Worm (Caenorhabditis elegans) whole organism, L3 larva: ENCODE data around the gene cyp-33B1.

Source experiments
- R02D3.7 ChIP-seq: fragments of 150-350 bp; optimal IDR thresholded peaks from 2 replicates; lab custom pipeline; 2014; ENCODE audit warnings: missing biosample characterization, missing genetic modification characterization
- ZK546.5 ChIP-seq: sonication (generic microtip); optimal IDR thresholded peaks from 2 replicates; lab custom pipeline; 2017; ENCODE audit warnings: missing biosample characterization, missing genetic modification characterization
- ceh-16 ChIP-seq: sonication (generic microtip); optimal IDR thresholded peaks from 2 replicates; lab custom pipeline; 2017; ENCODE audit warnings: missing biosample characterization, missing genetic modification characterization
- ceh-9 ChIP-seq: sonication (generic microtip); optimal IDR thresholded peaks from 2 replicates; lab custom pipeline; 2018; ENCODE audit warnings: missing biosample characterization, missing genetic modification characterization
- daf-12 ChIP-seq: fragments of 150-350 bp; optimal IDR thresholded peaks from 2 replicates; lab custom pipeline; 2014; ENCODE audit warnings: missing biosample characterization, missing genetic modification reagents, missing genetic modification characterization
- egl-5 ChIP-seq: fragments of 150-350 bp; optimal IDR thresholded peaks from 2 replicates; lab custom pipeline; 2017; ENCODE audit warnings: missing biosample characterization, missing genetic modification reagents, missing genetic modification characterization, inconsistent platforms
- elt-1 ChIP-seq: fragments of 150-350 bp; optimal IDR thresholded peaks from 2 replicates; lab custom pipeline; 2014; ENCODE audit warnings: missing biosample characterization, missing genetic modification characterization
- elt-2 ChIP-seq: sonication (generic microtip); optimal IDR thresholded peaks from 2 replicates; lab custom pipeline; 2016; ENCODE audit warnings: missing genetic modification reagents, mild to moderate bottlenecking, missing genetic modification characterization, missing compliant biosample characterization
- elt-3 ChIP-seq, 3 experiments: fragments of 150-350 bp in 1 of 3; sonication (generic microtip) in 2 of 3; optimal IDR thresholded peaks; 2 replicates in 2 of 3; 4 replicates in 1 of 3; lab custom pipeline; 2014 to 2017; ENCODE audit warnings: missing biosample characterization in 3 of 3, missing genetic modification characterization in 3 of 3
- fkh-10 ChIP-seq: sonication (generic microtip); optimal IDR thresholded peaks from 2 replicates; lab custom pipeline; 2017; ENCODE audit warnings: missing biosample characterization, missing genetic modification reagents, missing genetic modification characterization
- hmg-11 ChIP-seq: sonication (generic microtip); optimal IDR thresholded peaks from 2 replicates; lab custom pipeline; 2016; ENCODE audit warnings: missing genetic modification characterization, missing compliant biosample characterization
- jun-1 ChIP-seq: fragments of 150-350 bp; optimal IDR thresholded peaks from 2 replicates; lab custom pipeline; 2014; ENCODE audit warnings: missing biosample characterization, missing genetic modification reagents, missing genetic modification characterization
- lin-15B ChIP-seq: fragments of 150-350 bp; optimal IDR thresholded peaks from 2 replicates; lab custom pipeline; 2014; ENCODE audit warnings: missing biosample characterization, missing genetic modification characterization
- lin-39 ChIP-seq: fragments of 150-350 bp; optimal IDR thresholded peaks from 2 replicates; lab custom pipeline; 2018; ENCODE audit warnings: missing biosample characterization, missing genetic modification reagents, missing genetic modification characterization
- lsy-12 ChIP-seq: sonication (generic microtip); optimal IDR thresholded peaks from 2 replicates; lab custom pipeline; 2016; ENCODE audit warnings: mild to moderate bottlenecking, missing genetic modification characterization, missing compliant biosample characterization
- mdl-1 ChIP-seq: fragments of 150-350 bp; optimal IDR thresholded peaks from 2 replicates; lab custom pipeline; 2014; ENCODE audit warnings: missing biosample characterization, missing genetic modification characterization
- mml-1 ChIP-seq: fragments of 150-350 bp; sonication (generic microtip); optimal IDR thresholded peaks from 3 replicates; lab custom pipeline; 2014; ENCODE audit warnings: missing biosample characterization, missing genetic modification characterization
- nfya-1 ChIP-seq: sonication (generic microtip); optimal IDR thresholded peaks from 2 replicates; lab custom pipeline; 2017; ENCODE audit warnings: missing genetic modification characterization, mild to moderate bottlenecking, missing compliant biosample characterization, antibody characterized with exemption, moderate library complexity; ENCODE audit not compliant: insufficient read depth
- nhr-11 ChIP-seq: fragments of 150-350 bp; optimal IDR thresholded peaks from 2 replicates; lab custom pipeline; 2014; ENCODE audit warnings: missing biosample characterization, missing genetic modification characterization
- nhr-23 ChIP-seq: fragments of 150-350 bp; optimal IDR thresholded peaks from 2 replicates; lab custom pipeline; 2014; ENCODE audit warnings: missing biosample characterization, missing genetic modification reagents, missing genetic modification characterization
- nhr-237 ChIP-seq: fragments of 150-350 bp; optimal IDR thresholded peaks from 2 replicates; lab custom pipeline; 2014; ENCODE audit warnings: missing biosample characterization, missing genetic modification characterization
- nhr-25 ChIP-seq: sonication (generic microtip); optimal IDR thresholded peaks from 2 replicates; lab custom pipeline; 2017; ENCODE audit warnings: missing biosample characterization, missing genetic modification characterization
- nhr-28 ChIP-seq: fragments of 150-350 bp; optimal IDR thresholded peaks from 2 replicates; lab custom pipeline; 2014; ENCODE audit warnings: missing biosample characterization, missing genetic modification characterization
- nhr-43 ChIP-seq: sonication (generic microtip); optimal IDR thresholded peaks from 2 replicates; lab custom pipeline; 2016; ENCODE audit warnings: mild to moderate bottlenecking, missing genetic modification characterization, missing compliant biosample characterization; ENCODE audit not compliant: poor library complexity, severe bottlenecking
- nhr-67 ChIP-seq: fragments of 150-350 bp; optimal IDR thresholded peaks from 2 replicates; lab custom pipeline; 2014; ENCODE audit warnings: missing biosample characterization, missing genetic modification characterization
- pqm-1 ChIP-seq: fragments of 150-350 bp; optimal IDR thresholded peaks from 2 replicates; lab custom pipeline; 2017; ENCODE audit warnings: missing biosample characterization, missing genetic modification characterization, inconsistent platforms
- sea-2 ChIP-seq: fragments of 150-350 bp; sonication (generic microtip); optimal IDR thresholded peaks from 4 replicates; lab custom pipeline; 2014; ENCODE audit warnings: missing biosample characterization, missing genetic modification reagents, missing genetic modification characterization
- skn-1 ChIP-seq: fragments of 150-350 bp; optimal IDR thresholded peaks from 2 replicates; lab custom pipeline; 2014; ENCODE audit warnings: missing biosample characterization, missing genetic modification characterization
- snpc-4 ChIP-seq: fragments of 150-350 bp; optimal IDR thresholded peaks from 2 replicates; lab custom pipeline; 2014; ENCODE audit warnings: missing biosample characterization, missing genetic modification characterization
- unc-39 ChIP-seq: sonication (generic microtip); optimal IDR thresholded peaks from 4 replicates; lab custom pipeline; 2017; ENCODE audit warnings: missing biosample characterization, missing genetic modification characterization
- unc-62 ChIP-seq: fragments of 150-350 bp; sonication (generic microtip); optimal IDR thresholded peaks from 4 replicates; lab custom pipeline; 2014; ENCODE audit warnings: missing biosample characterization, missing genetic modification reagents, missing genetic modification characterization
- ztf-11 ChIP-seq: fragments of 150-350 bp; optimal IDR thresholded peaks from 2 replicates; lab custom pipeline; 2014; ENCODE audit warnings: missing biosample characterization, missing genetic modification characterization
- ztf-4 ChIP-seq: fragments of 150-350 bp; optimal IDR thresholded peaks from 2 replicates; lab custom pipeline; 2014; ENCODE audit warnings: missing biosample characterization, missing genetic modification characterization

Gene cyp-33B1

ce11 chrV:9049271-9049670 is 8.1 kb downstream of the cyp-33B1 start:
- TF ChIP-seq elt-2 (tag; lab: Kevin White, UChicago) (no peak), ceh-16 (no peak), ztf-11 (tag; lab: Kevin White, UChicago) (no peak)

DNA sequence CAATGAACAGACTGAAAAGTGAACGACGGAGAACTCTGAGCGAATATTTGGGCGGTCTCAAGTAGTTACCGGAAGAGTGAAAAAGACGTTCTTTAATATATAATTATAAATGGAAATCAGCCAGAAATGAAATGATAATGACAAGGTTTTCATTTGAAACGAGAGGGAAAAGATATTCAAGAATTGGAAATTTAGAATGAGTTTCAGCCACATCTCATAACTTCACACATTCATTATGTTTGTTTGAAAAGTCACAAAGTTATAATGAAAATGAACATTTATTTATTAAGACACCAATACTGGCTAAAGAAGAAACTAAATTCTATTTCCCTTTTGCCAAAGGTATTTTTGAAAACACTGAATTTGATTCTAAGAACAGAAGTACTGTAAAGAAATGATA is 10.0 kb downstream of the cyp-33B1 start, which contains the start of gene C25E10.7:
TSS of gene C25E10.7 (minus strand) at position 101 of the 400 bp plus-strand sequence.
- TF ChIP-seq egl-5 = no peak
- TF ChIP-seq snpc-4 = no peak
- no peak for TF ChIP-seq lin-39 (tag; lab: Kevin White, UChicago)
- TF ChIP-seq nhr-25 (tag; lab: Kevin White, UChicago) = no peak
- TF ChIP-seq ztf-4 (tag; lab: Kevin White, UChicago) = no peak
- no peak for TF ChIP-seq skn-1 (tag; lab: Kevin White, UChicago)
- TF ChIP-seq pqm-1 = no peak
- no peak for TF ChIP-seq sea-2 (GFP tag; lab: Kevin White, UChicago)
- TF ChIP-seq elt-3 (tag; optimal IDR thresholded peaks at IDR 0.05; lab: Kevin White, UChicago) = no peak
- no peak for TF ChIP-seq lsy-12
- no peak for TF ChIP-seq mdl-1 (tag; lab: Kevin White, UChicago)
- TF ChIP-seq daf-12 (tag; lab: Kevin White, UChicago) = no peak
- no peak for TF ChIP-seq ceh-9 (tag; lab: Kevin White, UChicago)
- TF ChIP-seq nhr-28 (tag; lab: Kevin White, UChicago) = no peak
- no peak for TF ChIP-seq fkh-10 (GFP tag; lab: Kevin White, UChicago)
- TF ChIP-seq nhr-11 (tag; lab: Kevin White, UChicago) = no peak
- TF ChIP-seq mml-1 (tag; lab: Kevin White, UChicago) = no peak
- no peak for TF ChIP-seq nfya-1 (tag; lab: Kevin White, UChicago)
- TF ChIP-seq nhr-43 (tag; lab: Kevin White, UChicago) = no peak
- TF ChIP-seq ZK546.5 (tag; lab: Kevin White, UChicago) = no peak

ce11 chrV:9053235-9053634 is 12.1 kb downstream of the cyp-33B1 start:
- TF ChIP-seq lin-15B (tag; lab: Kevin White, UChicago) (no peak), skn-1 (tag; lab: Kevin White, UChicago) (no peak), elt-1 (tag; lab: Kevin White, UChicago) (no peak), daf-12 (tag; lab: Kevin White, UChicago) (no peak), hmg-11 (tag; lab: Kevin White, UChicago) (no peak), unc-39 (tag; lab: Kevin White, UChicago) (no peak), sea-2 (GFP tag; lab: Kevin White, UChicago) (no peak), ceh-16 (no peak), ztf-4 (tag; lab: Kevin White, UChicago) (no peak), R02D3.7 (tag; lab: Kevin White, UChicago) (no peak), elt-3 (tag; optimal IDR thresholded peaks at IDR 0.05; lab: Kevin White, UChicago) (no peak), nhr-237 (tag; lab: Kevin White, UChicago) (no peak), nhr-67 (tag; lab: Kevin White, UChicago) (no peak)
- TF ChIP-seq, all 47 proteins: peak for 0

- no peak for TF ChIP-seq nfya-1 (tag; lab: Kevin White, UChicago)
- TF ChIP-seq jun-1 (tag; lab: Kevin White, UChicago) = no peak
- TF ChIP-seq pqm-1 = no peak
- no peak for TF ChIP-seq nhr-67 (tag; lab: Kevin White, UChicago)
- no peak for TF ChIP-seq fkh-10 (GFP tag; lab: Kevin White, UChicago)
- TF ChIP-seq skn-1 (tag; lab: Kevin White, UChicago) = no peak
- no peak for TF ChIP-seq lin-39 (tag; lab: Kevin White, UChicago)
- TF ChIP-seq nhr-237 (tag; lab: Kevin White, UChicago) = no peak
- TF ChIP-seq mml-1 (tag; lab: Kevin White, UChicago) = no peak
- no peak for TF ChIP-seq ZK546.5 (tag; lab: Kevin White, UChicago)
- TF ChIP-seq mdl-1 (tag; lab: Kevin White, UChicago) = no peak
- TF ChIP-seq ceh-9 (tag; lab: Kevin White, UChicago) = no peak
- no peak for TF ChIP-seq nhr-23 (tag; lab: Kevin White, UChicago)
- TF ChIP-seq lsy-12 = no peak
- no peak for TF ChIP-seq ztf-4 (tag; lab: Kevin White, UChicago)
- no peak for TF ChIP-seq R02D3.7 (tag; lab: Kevin White, UChicago)
- no peak for TF ChIP-seq nhr-28 (tag; lab: Kevin White, UChicago)
- TF ChIP-seq unc-62 (GFP tag; lab: Kevin White, UChicago) = no peak
These were observed 12.8 kb downstream of the cyp-33B1 start, which contains the start of gene C25E10.8 for ce11 chrV:9053969-9054368. C25E10.8 (minus strand) TSS chrV:9054069.
